Fruit fly (Drosophila melanogaster) whole organism, embryonic: Measurements from ENCODE around the gene Zasp66.

Source experiments
- Ada2b ChIP-seq: fragments of 200-800 bp; sonication (Bioruptor generic); IDR thresholded peaks from 2 replicates; pipeline ENCODE4 v1.3.6; 2022; ENCODE audit warnings: missing biosample characterization, missing genetic modification characterization
- Atf3 ChIP-seq: fragments of 200-800 bp; sonication (Bioruptor generic); optimal IDR thresholded peaks from 3 replicates; lab custom pipeline; 2016; ENCODE audit warnings: missing biosample characterization, missing genetic modification characterization
- Awh ChIP-seq: fragments of 200-800 bp; sonication (Bioruptor generic); IDR thresholded peaks from 2 replicates; pipeline ENCODE4, ENCODE4 v1.3.6; 2022; ENCODE audit warnings: missing biosample characterization, missing genetic modification characterization
- CG10267 ChIP-seq: fragments of 200-800 bp; sonication (Bioruptor generic); optimal IDR thresholded peaks from 2 replicates; lab custom pipeline; 2018; ENCODE audit warnings: missing biosample characterization, mild to moderate bottlenecking, missing genetic modification characterization, moderate library complexity
- CG10366 ChIP-seq: fragments of 200-800 bp; sonication (Bioruptor generic); IDR thresholded peaks from 2 replicates; pipeline ENCODE4 v1.3.6; 2022; ENCODE audit warnings: missing biosample characterization, missing genetic modification characterization
- CG11093 ChIP-seq: fragments of 200-800 bp; sonication (Bioruptor generic); IDR thresholded peaks from 3 replicates; pipeline ENCODE4 v1.3.6; 2022; ENCODE audit warnings: missing biosample characterization, missing genetic modification characterization
- CG13123 ChIP-seq: fragments of 200-800 bp; sonication (Bioruptor generic); optimal IDR thresholded peaks from 2 replicates; lab custom pipeline; 2016; ENCODE audit warnings: missing biosample characterization, missing genetic modification characterization
- CG13424 ChIP-seq: fragments of 200-800 bp; sonication (Bioruptor generic); optimal IDR thresholded peaks from 2 replicates; lab custom pipeline; 2019; ENCODE audit warnings: missing biosample characterization, mild to moderate bottlenecking, missing genetic modification characterization, moderate library complexity
- CG13624 ChIP-seq: fragments of 200-800 bp; sonication (Bioruptor generic); optimal IDR thresholded peaks from 2 replicates; lab custom pipeline; 2016; ENCODE audit warnings: missing biosample characterization, missing genetic modification characterization
- CG14014 ChIP-seq: fragments of 200-800 bp; sonication (Bioruptor generic); IDR thresholded peaks from 2 replicates; pipeline ENCODE4 v1.3.6; 2022; ENCODE audit warnings: missing biosample characterization, missing genetic modification characterization
- CG1602 ChIP-seq: fragments of 200-800 bp; sonication (Bioruptor generic); optimal IDR thresholded peaks from 3 replicates; lab custom pipeline; 2016; ENCODE audit warnings: missing biosample characterization, missing genetic modification characterization
- CG17385 ChIP-seq: fragments of 200-800 bp; sonication (Bioruptor generic); optimal IDR thresholded peaks from 3 replicates; lab custom pipeline; 2018; ENCODE audit warnings: missing biosample characterization, mild to moderate bottlenecking, missing genetic modification characterization
- CG1832 ChIP-seq: fragments of 200-800 bp; sonication (Bioruptor generic); optimal IDR thresholded peaks from 2 replicates; lab custom pipeline; 2017; ENCODE audit warnings: missing biosample characterization, mild to moderate bottlenecking, missing genetic modification characterization, inconsistent platforms
- CG31224 ChIP-seq: fragments of 200-800 bp; sonication (Bioruptor generic); IDR thresholded peaks from 2 replicates; pipeline ENCODE4 v1.3.6; 2022; ENCODE audit warnings: missing biosample characterization, missing genetic modification characterization
- CG4282 ChIP-seq: fragments of 200-800 bp; sonication (Bioruptor generic); optimal IDR thresholded peaks from 2 replicates; lab custom pipeline; 2016; ENCODE audit warnings: missing biosample characterization, missing genetic modification characterization
- CG4707 ChIP-seq: fragments of 200-800 bp; sonication (Bioruptor generic); optimal IDR thresholded peaks from 2 replicates; lab custom pipeline; 2018; ENCODE audit warnings: missing biosample characterization, mild to moderate bottlenecking, missing genetic modification characterization, moderate library complexity
- CG5953 ChIP-seq: fragments of 200-800 bp; sonication (Bioruptor generic); IDR thresholded peaks from 2 replicates; pipeline ENCODE4 v1.3.6; 2022; ENCODE audit warnings: missing biosample characterization, missing genetic modification characterization
- CG6272 ChIP-seq: fragments of 200-800 bp; sonication (Bioruptor generic); IDR thresholded peaks from 2 replicates; pipeline ENCODE4 v1.3.6; 2022; ENCODE audit warnings: missing biosample characterization, missing genetic modification characterization
- CG6683 ChIP-seq: fragments of 200-800 bp; sonication (Bioruptor generic); optimal IDR thresholded peaks from 2 replicates; lab custom pipeline; 2017; ENCODE audit warnings: missing biosample characterization, mild to moderate bottlenecking, missing genetic modification characterization, missing genetic modification reagents
- CG8290 ChIP-seq, 3 experiments: fragments of 200-800 bp; sonication (Bioruptor generic); optimal IDR thresholded peaks; 2 replicates each; lab custom pipeline; 2016 to 2019; ENCODE audit warnings: missing biosample characterization in 3 of 3, missing genetic modification characterization in 3 of 3, mild to moderate bottlenecking in 2 of 3, moderate library complexity in 1 of 3
- CG8944 ChIP-seq: fragments of 200-800 bp; sonication (Bioruptor generic); optimal IDR thresholded peaks from 3 replicates; lab custom pipeline; 2016; ENCODE audit warnings: missing biosample characterization, missing genetic modification characterization
- Chrac-16 ChIP-seq: fragments of 200-800 bp; sonication (Bioruptor generic); optimal IDR thresholded peaks from 3 replicates; lab custom pipeline; 2016; ENCODE audit warnings: missing biosample characterization, missing genetic modification characterization
- Dbx ChIP-seq: fragments of 200-800 bp; sonication (Bioruptor generic); IDR thresholded peaks from 3 replicates; pipeline ENCODE4 v1.3.6; 2022; ENCODE audit warnings: missing biosample characterization, missing genetic modification characterization
- Dp ChIP-seq: fragments of 200-800 bp; sonication (Bioruptor generic); optimal IDR thresholded peaks from 2 replicates; lab custom pipeline; 2018; ENCODE audit warnings: missing biosample characterization, mild to moderate bottlenecking, missing genetic modification characterization, moderate library complexity
- Drgx ChIP-seq: fragments of 200-800 bp; sonication (Bioruptor generic); IDR thresholded peaks from 2 replicates; pipeline ENCODE4 v1.3.6; 2022; ENCODE audit warnings: missing biosample characterization, missing genetic modification characterization
- Hmr ChIP-seq: fragments of 200-800 bp; sonication (Bioruptor generic); optimal IDR thresholded peaks from 3 replicates; lab custom pipeline; 2017; ENCODE audit warnings: mild to moderate bottlenecking, missing biosample characterization, missing genetic modification reagents, missing genetic modification characterization
- Oaz ChIP-seq: fragments of 200-800 bp; sonication (Bioruptor generic); IDR thresholded peaks from 2 replicates; pipeline ENCODE4 v1.3.6; 2022; ENCODE audit warnings: missing biosample characterization, missing genetic modification characterization
- Sin3A ChIP-seq: fragments of >200 bp; optimal IDR thresholded peaks from 2 replicates; lab custom pipeline; 2018
- cato ChIP-seq: fragments of 200-800 bp; sonication (Bioruptor generic); optimal IDR thresholded peaks from 2 replicates; lab custom pipeline; 2016; ENCODE audit warnings: missing biosample characterization, missing genetic modification characterization, borderline replicate concordance
- chn ChIP-seq: fragments of 200-800 bp; sonication (Bioruptor generic); optimal IDR thresholded peaks from 2 replicates; lab custom pipeline; 2016; ENCODE audit warnings: missing biosample characterization, missing genetic modification characterization
- crp ChIP-seq, 2 experiments: fragments of 200-800 bp; sonication (Bioruptor generic); optimal IDR thresholded peaks; 2 replicates in 1 of 2; 3 replicates in 1 of 2; lab custom pipeline; 2017; ENCODE audit warnings: missing biosample characterization in 2 of 2, missing genetic modification characterization in 2 of 2, mild to moderate bottlenecking in 1 of 2, moderate library complexity in 1 of 2
- cwo ChIP-seq: fragments of 200-800 bp; sonication (Bioruptor generic); optimal IDR thresholded peaks from 3 replicates; lab custom pipeline; 2017; ENCODE audit warnings: missing biosample characterization, missing genetic modification characterization, mild to moderate bottlenecking, moderate library complexity, missing genetic modification reagents
- dmrt11E ChIP-seq: fragments of 200-800 bp; sonication (Bioruptor generic); optimal IDR thresholded peaks from 3 replicates; lab custom pipeline; 2018; ENCODE audit warnings: missing biosample characterization, mild to moderate bottlenecking, missing genetic modification characterization, moderate library complexity
- fd64A ChIP-seq: fragments of 200-800 bp; sonication (Bioruptor generic); optimal IDR thresholded peaks from 3 replicates; lab custom pipeline; 2018; ENCODE audit warnings: missing biosample characterization, mild to moderate bottlenecking, missing genetic modification characterization
- gcm2 ChIP-seq: fragments of 200-800 bp; sonication (Bioruptor generic); optimal IDR thresholded peaks from 2 replicates; lab custom pipeline; 2016; ENCODE audit warnings: missing biosample characterization, missing genetic modification characterization
- gem ChIP-seq: fragments of 200-800 bp; sonication (Bioruptor generic); optimal IDR thresholded peaks from 2 replicates; lab custom pipeline; 2019; ENCODE audit warnings: missing biosample characterization, mild to moderate bottlenecking, missing genetic modification characterization, moderate library complexity
- grau ChIP-seq: fragments of 200-800 bp; optimal IDR thresholded peaks from 3 replicates; lab custom pipeline; 2019; ENCODE audit warnings: missing biosample characterization, mild to moderate bottlenecking, missing genetic modification characterization, moderate library complexity
- kay ChIP-seq: fragments of 200-800 bp; sonication (Bioruptor generic); optimal IDR thresholded peaks from 2 replicates; lab custom pipeline; 2016; ENCODE audit warnings: missing biosample characterization, missing genetic modification characterization
- lbe ChIP-seq: fragments of 200-800 bp; sonication (Bioruptor generic); optimal IDR thresholded peaks from 2 replicates; lab custom pipeline; 2016; ENCODE audit warnings: missing biosample characterization, mild to moderate bottlenecking, missing genetic modification characterization
- lov ChIP-seq, 2 experiments: fragments of 200-800 bp in 1 of 2; fragments of >200 bp in 1 of 2; sonication (Bioruptor generic) in 1 of 2; IDR thresholded peaks in 1 of 2; optimal IDR thresholded peaks in 1 of 2; 2 replicates in 1 of 2; 3 replicates in 1 of 2; pipeline versions ENCODE4 v1.3.6 to Lab custom; 2017 to 2022; ENCODE audit warnings: missing biosample characterization in 1 of 2, missing genetic modification characterization in 1 of 2
- nom ChIP-seq: fragments of 200-800 bp; sonication (Bioruptor generic); optimal IDR thresholded peaks from 2 replicates; lab custom pipeline; 2017; ENCODE audit warnings: missing biosample characterization, missing genetic modification characterization, mild to moderate bottlenecking, moderate library complexity, missing genetic modification reagents
- odd ChIP-seq: fragments of 200-800 bp; sonication (Bioruptor generic); optimal IDR thresholded peaks from 2 replicates; lab custom pipeline; 2017; ENCODE audit warnings: missing biosample characterization, mild to moderate bottlenecking, missing genetic modification characterization
- salm ChIP-seq: fragments of 200-800 bp; sonication (Bioruptor generic); optimal IDR thresholded peaks from 2 replicates; lab custom pipeline; 2018; ENCODE audit warnings: missing biosample characterization, mild to moderate bottlenecking, missing genetic modification characterization
- sisA ChIP-seq: fragments of 200-800 bp; sonication (Bioruptor generic); IDR thresholded peaks from 2 replicates; pipeline ENCODE4 v1.3.6; 2022; ENCODE audit warnings: missing biosample characterization, missing genetic modification characterization
- sna ChIP-seq: fragments of 200-800 bp; sonication (Bioruptor generic); IDR thresholded peaks from 2 replicates; pipeline ENCODE4 v1.3.6; 2022; ENCODE audit warnings: missing biosample characterization, missing genetic modification characterization; ENCODE audit not compliant: partially characterized antibody
- ssp ChIP-seq: fragments of 200-800 bp; sonication (Bioruptor generic); IDR thresholded peaks from 2 replicates; pipeline ENCODE4 v1.3.6; 2022; ENCODE audit warnings: missing biosample characterization, missing genetic modification characterization
- usp ChIP-seq: fragments of >200 bp; optimal IDR thresholded peaks from 2 replicates; lab custom pipeline; 2017; ENCODE audit warnings: missing biosample characterization, missing genetic modification characterization
- zfh2 ChIP-seq: fragments of 200-800 bp; sonication (Bioruptor generic); optimal IDR thresholded peaks from 2 replicates; lab custom pipeline; 2016; ENCODE audit warnings: missing biosample characterization, missing genetic modification characterization

The Zasp66 gene

DNA sequence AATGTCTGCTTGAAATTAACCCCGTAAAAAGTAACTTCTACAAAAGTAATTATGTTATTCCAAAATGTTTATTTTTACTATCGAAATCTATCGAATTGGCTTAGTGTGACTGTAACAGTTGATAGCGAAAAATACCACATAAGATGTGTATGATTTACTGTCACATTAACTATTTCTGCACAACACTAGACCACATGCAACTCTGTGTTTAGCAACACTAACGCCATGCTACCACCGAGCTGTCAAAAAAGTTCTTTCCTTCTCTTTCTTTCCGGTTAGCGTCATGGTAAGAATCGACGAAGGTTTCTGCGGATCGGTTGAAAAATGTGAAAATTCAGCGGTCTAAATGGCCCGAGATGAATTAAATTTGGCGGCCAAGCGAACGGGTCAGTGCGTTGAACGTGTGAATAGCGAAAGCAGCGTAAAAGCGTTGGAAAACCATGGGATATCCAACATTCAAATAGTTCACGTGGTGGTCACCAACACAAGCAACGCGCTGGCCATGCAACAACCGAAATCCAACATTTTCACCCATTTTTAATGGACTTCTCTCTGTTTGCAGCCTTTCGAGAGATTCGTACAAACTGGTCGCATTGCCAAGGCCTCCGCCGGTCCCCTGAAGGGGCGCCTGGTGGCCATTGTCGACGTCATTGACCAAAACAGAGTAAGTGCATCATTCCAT lies 23.3 kb upstream of the Zasp66 start, which contains the start of the genes Nelf-E and RpL14 (continued):
- TF ChIP-seq CG14014 (GFP tag; lab: Robert Waterston, UW), result peak; percentile 92
- peak; percentile 85 for TF ChIP-seq CG6272 (GFP tag; lab: Robert Waterston, UW)
- TF ChIP-seq usp (GFP tag; lab: Kevin White, UChicago), result no peak
- TF ChIP-seq cato, result peak; percentile 85
- TF ChIP-seq zfh2 (GFP tag; lab: Kevin White, UChicago), result peak; percentile 94
- peak; percentile 85 for TF ChIP-seq cwo (GFP tag; lab: Kevin White, UChicago)
- peak; percentile 90 for TF ChIP-seq CG10366
- peak; percentile 93 for TF ChIP-seq gcm2
- TF ChIP-seq Ada2b (GFP tag; lab: Robert Waterston, UW), result peak; percentile 74
- peak; percentile 95 for TF ChIP-seq odd (GFP tag; lab: Kevin White, UChicago)
- no peak for TF ChIP-seq kay
- peak; percentile 90 for TF ChIP-seq grau (tag; lab: Kevin White, UChicago)
- TF ChIP-seq CG1602 (GFP tag; lab: Kevin White, UChicago), result peak; percentile 75
- TF ChIP-seq dmrt11E, result peak; percentile 91
- peak; percentile 31; the same call in 1 of the 2 replicates for TF ChIP-seq sna (GFP tag; lab: Robert Waterston, UW)
- TF ChIP-seq CG11093 (GFP tag; lab: Robert Waterston, UW), result peak; percentile 33; the same call in 1 of the 3 replicates
- TF ChIP-seq CG6683 (GFP tag; lab: Kevin White, UChicago), result peak; percentile 95
- peak; percentile 95 for TF ChIP-seq CG4707 (GFP tag; lab: Kevin White, UChicago)
- peak; percentile 90 for TF ChIP-seq CG8944 (GFP tag; lab: Kevin White, UChicago)
- peak; percentile 89 for TF ChIP-seq Oaz
- peak; percentile 100 for TF ChIP-seq CG10267 (tag; lab: Kevin White, UChicago)
- peak; percentile 75 for TF ChIP-seq Drgx (GFP tag; lab: Robert Waterston, UW)
- peak; percentile 84 for TF ChIP-seq ssp (GFP tag; lab: Robert Waterston, UW)
- peak; percentile 95 for TF ChIP-seq fd64A (GFP tag; lab: Kevin White, UChicago)
- no peak for TF ChIP-seq CG8290 (GFP tag; optimal IDR thresholded peaks at IDR 0.05; lab: Kevin White, UChicago)
- TF ChIP-seq CG8290 (tag; optimal IDR thresholded peaks at IDR 0.05; lab: Kevin White, UChicago), result peak; percentile 89 to 99
- TF ChIP-seq chn (GFP tag; lab: Kevin White, UChicago), result peak; percentile 91
- peak; percentile 92 for TF ChIP-seq CG17385
- TF ChIP-seq Awh (GFP tag; lab: Robert Waterston, UW), result peak; percentile 91
- TF ChIP-seq Hmr, result peak; percentile 98
- TF ChIP-seq CG31224 (GFP tag; lab: Robert Waterston, UW), result peak; percentile 86
- TF ChIP-seq sisA (GFP tag; lab: Robert Waterston, UW), result peak; percentile 75
- TF ChIP-seq gem (tag; lab: Kevin White, UChicago), result no peak
- TF ChIP-seq CG13424 (tag; lab: Kevin White, UChicago), result peak; percentile 83
- peak; percentile 64 for TF ChIP-seq Dp (GFP tag; lab: Kevin White, UChicago)
- peak; percentile 94 for TF ChIP-seq CG4282 (GFP tag; lab: Kevin White, UChicago)
- no peak for TF ChIP-seq lov (optimal IDR thresholded peaks at IDR 0.05; lab: Kevin White, UChicago)
- peak; percentile 97 for TF ChIP-seq lov (GFP tag; IDR thresholded peaks at IDR 0.05; lab: Robert Waterston, UW)
- peak; percentile 80 for TF ChIP-seq Chrac-16 (GFP tag; lab: Kevin White, UChicago)
- TF ChIP-seq Dbx (GFP tag; lab: Robert Waterston, UW), result peak; percentile 96
- peak; percentile 93 for TF ChIP-seq nom (GFP tag; lab: Kevin White, UChicago)
- peak; percentile 88 for TF ChIP-seq CG5953
- peak; percentile 89 for TF ChIP-seq salm (tag; lab: Kevin White, UChicago)
- TF ChIP-seq CG13123 (GFP tag; lab: Kevin White, UChicago), result no peak
- peak; percentile 55 for TF ChIP-seq CG1832 (GFP tag; lab: Kevin White, UChicago)
- TF ChIP-seq CG13624, result peak; percentile 98
- peak; percentile 95 for TF ChIP-seq Atf3 (GFP tag; lab: Kevin White, UChicago)
- TF ChIP-seq lbe (GFP tag; lab: Kevin White, UChicago), result peak; percentile 90
- TF ChIP-seq crp (GFP tag; optimal IDR thresholded peaks at IDR 0.05; lab: Kevin White, UChicago), result peak in 1 of 2 experiments; percentile 74
- TF ChIP-seq Sin3A (lab: Kevin White, UChicago), result peak; percentile 55
